Worm (Caenorhabditis elegans): Measurements from ENCODE around the gene T20B12.3.

Gene T20B12.3

DNA sequence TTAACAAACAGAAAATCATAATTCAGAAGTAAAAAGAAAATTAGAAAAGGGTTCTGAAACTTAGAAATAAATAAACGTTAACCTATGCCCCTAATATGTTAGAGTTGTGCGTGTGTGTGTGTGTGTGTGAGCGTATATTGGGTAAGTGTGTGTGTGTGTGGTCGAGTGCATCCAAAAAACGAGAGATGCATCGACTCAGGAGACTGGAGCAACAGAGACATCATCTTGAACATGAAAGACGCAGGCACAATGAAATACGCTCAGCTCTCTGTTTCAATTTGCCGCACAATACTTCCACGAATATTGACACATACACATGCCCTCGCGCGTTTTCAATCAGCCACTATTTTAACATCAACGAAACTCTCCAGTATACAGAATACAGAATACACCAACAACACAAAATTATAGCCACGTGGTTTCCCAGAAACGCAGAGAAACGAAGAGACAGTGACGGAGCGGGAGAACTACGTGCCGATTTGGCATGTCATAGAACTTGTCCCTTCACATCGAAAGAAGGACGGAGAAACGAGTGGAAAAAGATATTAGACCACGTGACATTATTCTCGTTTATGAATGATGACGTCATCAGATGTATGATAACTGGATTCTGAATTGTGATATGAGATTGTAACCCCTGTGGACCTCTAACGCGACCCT lies 5.6 kb upstream of the T20B12.3 start (continued):
- TF ChIP-seq spr-3 (GFP tag; optimal IDR thresholded peaks at IDR 0.05) (peak; percentile 46), ceh-44 (GFP tag; IDR thresholded peaks at IDR 0.05) (no peak), nhr-11 (tag; optimal IDR thresholded peaks at IDR 0.05) (peak; percentile 86), set-16 (GFP tag; IDR thresholded peaks at IDR 0.05) (no peak), nhr-25 (tag; optimal IDR thresholded peaks at IDR 0.05; ENCODE audit: borderline replicate concordance, insufficient read depth) (peak; percentile 89), lsy-2 (tag; optimal IDR thresholded peaks at IDR 0.05) (peak in 1 of 2 experiments; percentile 81), nhr-48 (tag; optimal IDR thresholded peaks at IDR 0.05) (peak; percentile 89), T26A8.4 (GFP tag; IDR thresholded peaks at IDR 0.05) (peak; percentile 74), nhr-237 (tag; optimal IDR thresholded peaks at IDR 0.05) (no peak), egl-27 (tag; optimal IDR thresholded peaks at IDR 0.05) (no peak), unc-62 (GFP tag; optimal IDR thresholded peaks at IDR 0.05 in 1 of 2) (peak in 1 of 2 experiments; percentile 98), unc-62 (tag; optimal IDR thresholded peaks at IDR 0.05) (no peak), arid-1 (GFP tag; conservative IDR thresholded peaks at IDR 0.05) (peak; percentile 43; the same call in 1 of the 2 replicates), ztf-7 (tag; optimal IDR thresholded peaks at IDR 0.05) (no peak), Y5F2A.4 (GFP tag; optimal IDR thresholded peaks at IDR 0.05) (no peak), gei-8 (GFP tag; optimal IDR thresholded peaks at IDR 0.05) (peak; percentile 35), mdl-1 (tag; optimal IDR thresholded peaks at IDR 0.05) (peak; percentile 93 to 98), Y75B8A.6 (GFP tag; IDR thresholded peaks at IDR 0.05) (no peak), nhr-102 (tag; optimal IDR thresholded peaks at IDR 0.05) (peak; percentile 87), madf-9 (GFP tag; conservative IDR thresholded peaks at IDR 0.05) (no peak), F44E2.7 (GFP tag; IDR thresholded peaks at IDR 0.05) (no peak), sdz-12 (GFP tag; optimal IDR thresholded peaks at IDR 0.05) (no peak), hmg-1.1 (GFP tag; IDR thresholded peaks at IDR 0.05) (peak; percentile 35; the same call in 1 of the 2 replicates), zag-1 (tag; optimal IDR thresholded peaks at IDR 0.05) (no peak), ceh-20 (GFP tag; IDR thresholded peaks at IDR 0.05) (no peak), pqm-1 (tag; optimal IDR thresholded peaks at IDR 0.05) (peak; percentile 17), dmd-9 (GFP tag; IDR thresholded peaks at IDR 0.05) (no peak), lin-13 (GFP tag; optimal IDR thresholded peaks at IDR 0.05) (peak; percentile 12), nhr-77 (tag; optimal IDR thresholded peaks at IDR 0.05) (peak; percentile 2), hlh-30 (tag; optimal IDR thresholded peaks at IDR 0.05; ENCODE audit: insufficient read depth) (peak; percentile 96), dmd-6 (GFP tag; IDR thresholded peaks at IDR 0.05) (peak; percentile 86), mep-1 (tag; optimal IDR thresholded peaks at IDR 0.05) (peak; percentile 79), ztf-11 (tag; optimal IDR thresholded peaks at IDR 0.05) (no peak), egl-43 (GFP tag; IDR thresholded peaks at IDR 0.05) (peak; percentile 56; the same call in 1 of the 2 replicates), hif-1 (tag; optimal IDR thresholded peaks at IDR 0.05) (peak; percentile 85 to 98), nhr-76 (tag; optimal IDR thresholded peaks at IDR 0.05) (no peak), zfp-3 (GFP tag; conservative IDR thresholded peaks at IDR 0.05) (0 out of 2 replicates have a peak, but pooled peaks have one; percentile 46), Y105C5A.15 (GFP tag; IDR thresholded peaks at IDR 0.05) (no peak), jun-1 (tag; optimal IDR thresholded peaks at IDR 0.05) (no peak), skn-1 (tag; optimal IDR thresholded peaks at IDR 0.05) (no peak), lin-39 (tag; optimal IDR thresholded peaks at IDR 0.05) (no peak), tra-1 (GFP tag; IDR thresholded peaks at IDR 0.05) (no peak), mdt-29 (GFP tag; IDR thresholded peaks at IDR 0.05) (peak; percentile 91), rbr-2 (tag; optimal IDR thresholded peaks at IDR 0.05) (peak; percentile 55), fkh-10 (GFP tag; optimal IDR thresholded peaks at IDR 0.05) (no peak), cey-2 (tag; optimal IDR thresholded peaks at IDR 0.05; ENCODE audit: borderline replicate concordance, insufficient read depth) (peak; percentile 64), daf-12 (tag; optimal IDR thresholded peaks at IDR 0.05) (no peak), F49E8.2 (tag; optimal IDR thresholded peaks at IDR 0.05; ENCODE audit: borderline replicate concordance) (no peak), nhr-10 (tag; optimal IDR thresholded peaks at IDR 0.05) (peak; percentile 91), duxl-1 (tag; optimal IDR thresholded peaks at IDR 0.05; ENCODE audit: poor library complexity) (no peak)
